Worm (Caenorhabditis elegans) whole organism, L1 larva: ENCODE measurements around the gene dcap-2.

Experiments used
- C34B4.2 ChIP-seq: sonication (generic microtip); optimal IDR thresholded peaks from 2 replicates; lab custom pipeline; 2017; ENCODE audit warnings: mild to moderate bottlenecking, missing genetic modification characterization, missing compliant biosample characterization
- F16B12.6 ChIP-seq: fragments of 150-350 bp; optimal IDR thresholded peaks from 2 replicates; lab custom pipeline; 2014; ENCODE audit warnings: missing biosample characterization, missing genetic modification characterization
- aha-1 ChIP-seq: fragments of 150-350 bp; optimal IDR thresholded peaks from 2 replicates; lab custom pipeline; 2014; ENCODE audit warnings: missing biosample characterization, missing genetic modification characterization
- ceh-8 ChIP-seq: fragments of 200-800 bp; sonication (Bioruptor generic); optimal IDR thresholded peaks from 2 replicates; lab custom pipeline; 2018; ENCODE audit warnings: mild to moderate bottlenecking, missing genetic modification characterization, moderate library complexity, missing compliant biosample characterization
- ceh-90 ChIP-seq: sonication (generic microtip); optimal IDR thresholded peaks from 2 replicates; lab custom pipeline; 2016; ENCODE audit warnings: missing genetic modification characterization, missing compliant biosample characterization
- ces-1 ChIP-seq: fragments of 150-350 bp; optimal IDR thresholded peaks from 2 replicates; lab custom pipeline; 2014; ENCODE audit warnings: missing biosample characterization, missing genetic modification reagents, missing genetic modification characterization
- efl-1 ChIP-seq, 4 experiments: fragments of 150-350 bp; optimal IDR thresholded peaks in 3 of 4; peaks in 1 of 4; 1 replicate in 1 of 4; 2 replicates in 3 of 4; lab custom pipeline; 2014; ENCODE audit warnings: missing biosample characterization in 2 of 4, missing genetic modification characterization in 2 of 4, missing genetic modification reagents in 2 of 4
- egl-27 ChIP-seq, 2 experiments: fragments of 150-350 bp in 1 of 2; sonication (generic microtip); optimal IDR thresholded peaks; 3 replicates each; lab custom pipeline; 2017 to 2018; ENCODE audit warnings: missing biosample characterization in 2 of 2, missing genetic modification characterization in 2 of 2, missing genetic modification reagents in 2 of 2
- ets-5 ChIP-seq: fragments of 200-800 bp; sonication (Bioruptor generic); IDR thresholded peaks from 2 replicates; pipeline ENCODE4 v1.3.6; 2022; ENCODE audit warnings: missing genetic modification characterization, missing compliant biosample characterization
- hlh-4 ChIP-seq: sonication (generic microtip); optimal IDR thresholded peaks from 2 replicates; lab custom pipeline; 2016; ENCODE audit warnings: mild to moderate bottlenecking, missing genetic modification characterization, missing compliant biosample characterization
- hpl-2 ChIP-seq: fragments of 150-350 bp; optimal IDR thresholded peaks from 2 replicates; lab custom pipeline; 2014; ENCODE audit warnings: missing biosample characterization, missing genetic modification reagents, missing genetic modification characterization
- lin-14 ChIP-seq: fragments of 200-800 bp; sonication (Bioruptor generic); optimal IDR thresholded peaks from 2 replicates; lab custom pipeline; 2018; ENCODE audit warnings: mild to moderate bottlenecking, missing genetic modification characterization, moderate library complexity, missing compliant biosample characterization
- lsy-2 ChIP-seq, 2 experiments: fragments of 150-350 bp; optimal IDR thresholded peaks; 2 replicates each; lab custom pipeline; 2014; ENCODE audit warnings: missing biosample characterization in 2 of 2, missing genetic modification characterization in 2 of 2
- nhr-12 ChIP-seq: sonication (generic microtip); optimal IDR thresholded peaks from 2 replicates; lab custom pipeline; 2017; ENCODE audit warnings: missing biosample characterization, missing genetic modification characterization
- nhr-76 ChIP-seq: sonication (generic microtip); optimal IDR thresholded peaks from 2 replicates; lab custom pipeline; 2017; ENCODE audit warnings: missing biosample characterization, missing genetic modification characterization
- nhr-77 ChIP-seq: fragments of 150-350 bp; optimal IDR thresholded peaks from 2 replicates; lab custom pipeline; 2014; ENCODE audit warnings: missing biosample characterization, missing genetic modification characterization
- nhr-85 ChIP-seq: sonication (generic microtip); peaks from one replicate; lab custom pipeline; 2016; ENCODE audit warnings: missing genetic modification characterization, inconsistent platforms, missing compliant biosample characterization
- nhr-90 ChIP-seq: sonication (generic microtip); optimal IDR thresholded peaks from 2 replicates; lab custom pipeline; 2016; ENCODE audit warnings: mild to moderate bottlenecking, missing genetic modification characterization, missing compliant biosample characterization; ENCODE audit not compliant: poor library complexity
- pag-3 ChIP-seq: sonication (generic microtip); optimal IDR thresholded peaks from 2 replicates; lab custom pipeline; 2017; ENCODE audit warnings: missing genetic modification characterization, mild to moderate bottlenecking, missing compliant biosample characterization, antibody characterized with exemption, borderline replicate concordance; ENCODE audit not compliant: insufficient read depth
- pax-3 ChIP-seq: fragments of 200-800 bp; sonication (Bioruptor generic); optimal IDR thresholded peaks from 2 replicates; lab custom pipeline; 2018; ENCODE audit warnings: mild to moderate bottlenecking, missing genetic modification characterization, moderate library complexity, missing compliant biosample characterization
- pqm-1 ChIP-seq: sonication (generic microtip); optimal IDR thresholded peaks from 3 replicates; lab custom pipeline; 2017; ENCODE audit warnings: missing biosample characterization, missing genetic modification characterization
- sox-4 ChIP-seq: sonication (generic microtip); optimal IDR thresholded peaks from 2 replicates; lab custom pipeline; 2016; ENCODE audit warnings: missing genetic modification characterization, missing compliant biosample characterization
- tbx-2 ChIP-seq: sonication (generic microtip); optimal IDR thresholded peaks from 2 replicates; lab custom pipeline; 2016; ENCODE audit warnings: missing genetic modification characterization, missing compliant biosample characterization
- tlp-1 ChIP-seq: fragments of 150-350 bp; optimal IDR thresholded peaks from 2 replicates; lab custom pipeline; 2014; ENCODE audit warnings: missing biosample characterization, missing genetic modification characterization
- unc-62 ChIP-seq: fragments of 150-350 bp; optimal IDR thresholded peaks from 2 replicates; lab custom pipeline; 2014; ENCODE audit warnings: missing biosample characterization, missing genetic modification reagents, missing genetic modification characterization
- unc-86 ChIP-seq: sonication (generic microtip); optimal IDR thresholded peaks from 2 replicates; lab custom pipeline; 2016; ENCODE audit warnings: missing genetic modification characterization, missing compliant biosample characterization
- unc-98 ChIP-seq: fragments of 200-800 bp; sonication (Bioruptor generic); IDR thresholded peaks from 2 replicates; pipeline ENCODE4 v1.3.6; 2022; ENCODE audit warnings: missing genetic modification characterization, missing compliant biosample characterization
- zag-1 ChIP-seq: fragments of 150-350 bp; optimal IDR thresholded peaks from 2 replicates; lab custom pipeline; 2014; ENCODE audit warnings: missing biosample characterization, missing genetic modification characterization

Gene dcap-2

ce11 chrIV:13557393-13557792 is 35.7 kb upstream of the dcap-2 start:
- TF ChIP-seq nhr-77 (tag; lab: Kevin White, UChicago) (no peak), ces-1 (GFP tag; lab: Kevin White, UChicago) (no peak), lin-14 (peak; percentile 22)

- TF ChIP-seq ces-1 (GFP tag; lab: Kevin White, UChicago) (no peak), lin-14 (peak; percentile 58)
These were observed 33.8 kb upstream of the dcap-2 start for ce11 chrIV:13555508-13555907.

DNA sequence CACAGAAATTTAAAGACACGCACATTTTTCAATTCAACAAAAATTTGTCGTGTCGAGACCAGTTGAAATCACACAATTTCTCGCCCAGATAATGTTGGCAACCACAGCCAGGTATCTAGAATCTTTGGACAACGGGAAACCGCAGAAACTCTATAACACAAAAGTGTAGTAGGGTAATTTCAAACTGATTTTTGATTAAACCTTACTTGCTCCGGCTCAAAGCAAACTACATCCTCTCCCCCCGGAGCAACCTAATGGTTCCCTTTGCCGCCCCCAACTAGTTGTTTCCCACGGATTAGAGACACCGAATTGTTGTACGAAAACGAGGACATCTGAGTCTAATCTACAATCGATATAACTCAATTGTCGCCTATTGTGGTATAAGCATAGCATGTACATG is 32.7 kb upstream of the dcap-2 start:
- no peak for TF ChIP-seq nhr-12 (tag; lab: Kevin White, UChicago)
- TF ChIP-seq C34B4.2 (tag; lab: Kevin White, UChicago), result no peak
- TF ChIP-seq efl-1 (optimal IDR thresholded peaks at IDR 0.05; lab: Kevin White, UChicago), result no peak
- peak in 1 of 2 experiments; percentile 76 for TF ChIP-seq efl-1 (GFP tag; optimal IDR thresholded peaks at IDR 0.05 in 1 of 2; lab: Kevin White, UChicago)
- TF ChIP-seq nhr-85 (tag; lab: Kevin White, UChicago), result no peak

ce11 chrIV:13549350-13549749 is 27.7 kb upstream of the dcap-2 start:
- TF ChIP-seq unc-98 (GFP tag; lab: Robert Waterston, UW), result no peak
- no peak for TF ChIP-seq ceh-8 (GFP tag; lab: Kevin White, UChicago)
- TF ChIP-seq nhr-12 (tag; lab: Kevin White, UChicago), result no peak
- TF ChIP-seq hlh-4 (tag; lab: Kevin White, UChicago), result peak; percentile 15
- no peak for TF ChIP-seq C34B4.2 (tag; lab: Kevin White, UChicago)
- TF ChIP-seq nhr-90, result no peak
- TF ChIP-seq sox-4, result no peak

ce11 chrIV:13548188-13548587 is 26.5 kb upstream of the dcap-2 start, which contains the start of gene F52G2.3:
Gene F52G2.3, minus strand, starts transcription at chrIV:13548230.
- TF ChIP-seq hpl-2 (GFP tag; lab: Kevin White, UChicago) (no peak), ceh-8 (GFP tag; lab: Kevin White, UChicago) (no peak), ets-5 (no peak), zag-1 (tag; lab: Kevin White, UChicago) (no peak), lin-14 (no peak), unc-62 (no peak), sox-4 (no peak), nhr-85 (tag; lab: Kevin White, UChicago) (no peak), tbx-2 (no peak), aha-1 (tag; lab: Kevin White, UChicago) (no peak), C34B4.2 (tag; lab: Kevin White, UChicago) (no peak), ceh-90 (tag; lab: Kevin White, UChicago) (no peak), pax-3 (no peak), nhr-76 (tag; lab: Kevin White, UChicago) (no peak), egl-27 (tag; optimal IDR thresholded peaks at IDR 0.05; lab: Kevin White, UChicago) (no peak), unc-86 (tag; lab: Kevin White, UChicago) (no peak)

ce11 chrIV:13540165-13540564 is 18.5 kb upstream of the dcap-2 start, which contains the start of gene rsd-2:
Gene rsd-2, minus strand, starts transcription at chrIV:13540265.
- TF ChIP-seq pag-3 (tag; lab: Kevin White, UChicago) (no peak), efl-1 (optimal IDR thresholded peaks at IDR 0.05; lab: Kevin White, UChicago) (no peak), efl-1 (GFP tag; optimal IDR thresholded peaks at IDR 0.05 in 1 of 2; lab: Kevin White, UChicago) (peak in 1 of 2 experiments; percentile 66), pqm-1 (no peak)

ce11 chrIV:13538901-13539300 is 17.2 kb upstream of the dcap-2 start:
- no peak for TF ChIP-seq ceh-8 (GFP tag; lab: Kevin White, UChicago)
- no peak for TF ChIP-seq tlp-1 (tag; lab: Kevin White, UChicago)
- TF ChIP-seq F16B12.6 (tag; lab: Kevin White, UChicago), result peak; percentile 66
- peak; percentile 50 to 85 for TF ChIP-seq lsy-2 (tag; optimal IDR thresholded peaks at IDR 0.05; lab: Kevin White, UChicago)
